Fruit fly (Drosophila melanogaster) whole organism, prepupa: Measurements from ENCODE around the gene Rad1.

Source experiments
- CG1621 ChIP-seq: fragments of 200-800 bp; sonication (Bioruptor generic); optimal IDR thresholded peaks from 3 replicates; lab custom pipeline; 2018; ENCODE audit warnings: missing biosample characterization, mild to moderate bottlenecking, missing genetic modification characterization
- CG16779 ChIP-seq: fragments of 200-800 bp; sonication (Bioruptor generic); optimal IDR thresholded peaks from 3 replicates; lab custom pipeline; 2017; ENCODE audit warnings: missing biosample characterization, mild to moderate bottlenecking, missing genetic modification characterization
- CG6163 ChIP-seq: fragments of 200-800 bp; sonication (Bioruptor generic); IDR thresholded peaks from 3 replicates; pipeline ENCODE4 v1.3.6; 2022; ENCODE audit warnings: missing biosample characterization, missing genetic modification characterization
- CG6808 ChIP-seq: fragments of 200-800 bp; sonication (Bioruptor generic); optimal IDR thresholded peaks from 3 replicates; lab custom pipeline; 2017; ENCODE audit warnings: missing biosample characterization, missing genetic modification characterization, mild to moderate bottlenecking, moderate library complexity, missing genetic modification reagents
- CG8632 ChIP-seq: fragments of 200-800 bp; sonication (Bioruptor generic); optimal IDR thresholded peaks from 3 replicates; lab custom pipeline; 2016; ENCODE audit warnings: missing biosample characterization, missing genetic modification characterization
- CG9139 ChIP-seq: fragments of 200-800 bp; sonication (Bioruptor generic); optimal IDR thresholded peaks from 3 replicates; lab custom pipeline; 2017; ENCODE audit warnings: missing biosample characterization, mild to moderate bottlenecking, missing genetic modification characterization
- Hr4 ChIP-seq: fragments of 200-800 bp; sonication (Bioruptor generic); optimal IDR thresholded peaks from 3 replicates; lab custom pipeline; 2016; ENCODE audit warnings: missing biosample characterization, missing genetic modification characterization
- Smox ChIP-seq: fragments of 200-800 bp; sonication (Bioruptor generic); optimal IDR thresholded peaks from 3 replicates; lab custom pipeline; 2016; ENCODE audit warnings: missing biosample characterization, missing genetic modification characterization
- Sox102F ChIP-seq: fragments of 200-800 bp; sonication (Bioruptor generic); optimal IDR thresholded peaks from 2 replicates; lab custom pipeline; 2016; ENCODE audit warnings: missing biosample characterization, mild to moderate bottlenecking, missing genetic modification characterization
- acj6 ChIP-seq: fragments of 200-800 bp; sonication (Bioruptor generic); optimal IDR thresholded peaks from 3 replicates; lab custom pipeline; 2016; ENCODE audit warnings: missing biosample characterization, missing genetic modification characterization
- esn ChIP-seq: fragments of 200-800 bp; sonication (Bioruptor generic); optimal IDR thresholded peaks from 2 replicates; lab custom pipeline; 2016; ENCODE audit warnings: missing biosample characterization, mild to moderate bottlenecking, missing genetic modification characterization, moderate library complexity
- salr ChIP-seq, 2 experiments: fragments of 200-800 bp; sonication (Bioruptor generic); optimal IDR thresholded peaks; 3 replicates each; lab custom pipeline; 2016 to 2018; ENCODE audit warnings: missing biosample characterization in 2 of 2, missing genetic modification characterization in 2 of 2, mild to moderate bottlenecking in 1 of 2
- ss ChIP-seq, 2 experiments: fragments of 200-800 bp; sonication (Bioruptor generic); optimal IDR thresholded peaks; 2 replicates in 1 of 2; 3 replicates in 1 of 2; lab custom pipeline; 2017 to 2018; ENCODE audit warnings: mild to moderate bottlenecking in 2 of 2, missing biosample characterization in 2 of 2, missing genetic modification characterization in 2 of 2, moderate library complexity in 1 of 2

dm6 chr2L:2584461-2585056, 9.7 kb upstream of the Rad1 start:
- TF ChIP-seq CG6163 (GFP tag; lab: Robert Waterston, UW) (peak; percentile 45; the same call in 2 of the 3 replicates), CG16779 (no peak), Hr4 (GFP tag; lab: Kevin White, UChicago) (no peak), ss (GFP tag; optimal IDR thresholded peaks at IDR 0.05; lab: Kevin White, UChicago) (no peak), CG1621 (tag; lab: Kevin White, UChicago) (peak; percentile 8), acj6 (GFP tag; lab: Kevin White, UChicago) (peak; percentile 17), salr (GFP tag; optimal IDR thresholded peaks at IDR 0.05; lab: Kevin White, UChicago) (no peak), CG6808 (GFP tag; lab: Kevin White, UChicago) (peak; percentile 59), Sox102F (GFP tag; lab: Kevin White, UChicago) (no peak), CG8632 (GFP tag; lab: Kevin White, UChicago) (no peak), Smox (GFP tag; lab: Kevin White, UChicago) (no peak), esn (GFP tag; lab: Kevin White, UChicago) (no peak), CG9139 (GFP tag; lab: Kevin White, UChicago) (no peak)
